Worm (Caenorhabditis elegans): ENCODE results near the gene samp-1.

samp-1 gene

DNA sequence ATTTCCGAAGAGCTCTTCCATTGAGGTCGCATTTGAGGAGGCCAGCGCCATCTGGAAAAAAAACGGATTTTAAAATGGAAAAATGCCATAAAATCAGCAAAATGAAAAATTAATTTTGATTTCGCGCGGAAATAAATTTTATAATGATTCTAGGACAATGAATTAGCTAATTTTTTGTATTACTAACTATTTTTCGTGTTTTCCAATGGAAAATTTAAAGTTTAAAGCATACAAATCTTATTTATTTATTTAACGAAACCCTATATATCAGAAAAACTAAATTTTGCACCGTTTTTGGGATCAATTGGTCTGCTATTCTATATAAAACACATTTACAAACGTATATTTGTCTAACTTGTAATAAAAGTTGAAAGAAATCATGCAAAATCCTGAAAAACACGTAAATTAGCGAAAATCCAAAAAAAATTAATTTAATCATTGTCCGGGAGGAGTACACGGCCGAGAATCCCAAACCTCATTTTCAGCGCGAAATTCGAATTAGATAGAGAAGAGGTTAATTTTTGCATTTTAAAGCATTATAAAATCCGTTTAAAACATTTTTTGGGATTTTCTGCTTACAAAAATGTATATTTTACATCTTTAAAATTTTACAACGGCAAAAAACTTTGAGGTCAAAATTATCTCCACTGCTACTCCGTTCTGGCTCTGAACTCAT lies 12.4 kb upstream of the samp-1 start, which contains the start of gene C47G2.3 (continued):
- TF ChIP-seq mes-4 (tag; optimal IDR thresholded peaks at IDR 0.05), result no peak
- TF ChIP-seq lin-35 (GFP tag; optimal IDR thresholded peaks at IDR 0.05), result peak in 1 of 3 experiments; percentile 78
- TF ChIP-seq sdz-38 (tag; optimal IDR thresholded peaks at IDR 0.05), result no peak
- TF ChIP-seq ZK185.1 (tag; optimal IDR thresholded peaks at IDR 0.05; ENCODE audit: poor library complexity, severe bottlenecking), result peak; percentile 77
- peak; percentile 67 for TF ChIP-seq athp-1 (tag; optimal IDR thresholded peaks at IDR 0.05)
- peak; percentile 38 for TF ChIP-seq him-1 (tag; optimal IDR thresholded peaks at IDR 0.05)
- peak; percentile 72 for TF ChIP-seq unc-130 (GFP tag; optimal IDR thresholded peaks at IDR 0.05)
- TF ChIP-seq hlh-26 (GFP tag; conservative IDR thresholded peaks at IDR 0.05), result no peak
- TF ChIP-seq efl-1 (GFP tag; optimal IDR thresholded peaks at IDR 0.05), result peak; percentile 55
- no peak for TF ChIP-seq ztf-6 (GFP tag; IDR thresholded peaks at IDR 0.05)
- TF ChIP-seq nhr-179 (tag; optimal IDR thresholded peaks at IDR 0.05), result no peak
- no peak for TF ChIP-seq T26A5.8 (tag; optimal IDR thresholded peaks at IDR 0.05)
- no peak for TF ChIP-seq ztf-3 (GFP tag; optimal IDR thresholded peaks at IDR 0.05)
- peak; percentile 24 for TF ChIP-seq ceh-27 (GFP tag; optimal IDR thresholded peaks at IDR 0.05)
- TF ChIP-seq nfya-2 (GFP tag; IDR thresholded peaks at IDR 0.05), result no peak
- TF ChIP-seq madf-10 (tag; optimal IDR thresholded peaks at IDR 0.05), result peak; percentile 9
- no peak for TF ChIP-seq mel-28 (tag; optimal IDR thresholded peaks at IDR 0.05; ENCODE audit: borderline replicate concordance)
- TF ChIP-seq madf-6 (GFP tag; IDR thresholded peaks at IDR 0.05), result peak; percentile 74
- TF ChIP-seq Y53F4B.3 (GFP tag; IDR thresholded peaks at IDR 0.05), result no peak
- no peak for TF ChIP-seq chd-7 (tag; optimal IDR thresholded peaks at IDR 0.05)
- no peak for TF ChIP-seq bed-1 (GFP tag; IDR thresholded peaks at IDR 0.05)
- no peak for TF ChIP-seq pbrm-1 (GFP tag; IDR thresholded peaks at IDR 0.05)
- TF ChIP-seq B0261.1 (tag; optimal IDR thresholded peaks at IDR 0.05), result no peak
- TF ChIP-seq dox-1 (GFP tag; IDR thresholded peaks at IDR 0.05), result peak; percentile 31; the same call in 1 of the 2 replicates
- TF ChIP-seq F23B12.7 (tag; optimal IDR thresholded peaks at IDR 0.05; ENCODE audit: insufficient read depth), result no peak
- TF ChIP-seq ztf-28 (GFP tag; IDR thresholded peaks at IDR 0.05), result no peak
- peak; percentile 56 for TF ChIP-seq D2030.7 (GFP tag; IDR thresholded peaks at IDR 0.05)
- TF ChIP-seq K11D2.4 (GFP tag; IDR thresholded peaks at IDR 0.05), result no peak
- no peak for TF ChIP-seq F57A8.1 (GFP tag; optimal IDR thresholded peaks at IDR 0.05)
- no peak for TF ChIP-seq F49E8.2 (tag; optimal IDR thresholded peaks at IDR 0.05; ENCODE audit: insufficient read depth)
- no peak for TF ChIP-seq nhr-90 (tag; optimal IDR thresholded peaks at IDR 0.05)
- TF ChIP-seq ceh-40 (GFP tag; IDR thresholded peaks at IDR 0.05), result no peak
- peak in 1 of 2 experiments; percentile 51 for TF ChIP-seq let-607 (tag; optimal IDR thresholded peaks at IDR 0.05)
- peak; percentile 37; the same call in 1 of the 2 replicates for TF ChIP-seq ekl-4 (GFP tag; IDR thresholded peaks at IDR 0.05)
- no peak for TF ChIP-seq zim-3 (tag; optimal IDR thresholded peaks at IDR 0.05)
- TF ChIP-seq bed-2 (GFP tag; IDR thresholded peaks at IDR 0.05), result 0 out of 2 replicates have a peak, but pooled peaks have one; percentile 51
- TF ChIP-seq tlf-1 (GFP tag; optimal IDR thresholded peaks at IDR 0.05), result peak; percentile 17
- TF ChIP-seq rpc-1 (optimal IDR thresholded peaks at IDR 0.05), result no peak
- TF ChIP-seq rpc-1 (tag; optimal IDR thresholded peaks at IDR 0.05), result no peak
- no peak for TF ChIP-seq F52B5.7 (tag; optimal IDR thresholded peaks at IDR 0.05)
- TF ChIP-seq F55B11.4 (tag; optimal IDR thresholded peaks at IDR 0.05; ENCODE audit: borderline replicate concordance, insufficient read depth), result no peak
- TF ChIP-seq nhr-80 (tag; optimal IDR thresholded peaks at IDR 0.05), result no peak
- no peak for TF ChIP-seq ets-4 (GFP tag; optimal IDR thresholded peaks at IDR 0.05)
- no peak for TF ChIP-seq F57C9.4 (tag; optimal IDR thresholded peaks at IDR 0.05)
- TF ChIP-seq attf-3 (GFP tag; conservative IDR thresholded peaks at IDR 0.05), result no peak
- no peak for TF ChIP-seq die-1 (tag; optimal IDR thresholded peaks at IDR 0.05)
- TF ChIP-seq lin-54 (GFP tag; optimal IDR thresholded peaks at IDR 0.05), result peak; percentile 86
- no peak for TF ChIP-seq B0019.2 (GFP tag; conservative IDR thresholded peaks at IDR 0.05)

Measured in whole organism, young adult.